Fruit fly (Drosophila melanogaster) whole organism, embryonic: ENCODE measurements around the gene Cad74A.

Experiments
- Antp ChIP-seq: fragments of 200-800 bp; sonication (Bioruptor generic); optimal IDR thresholded peaks from 3 replicates; lab custom pipeline; 2016; ENCODE audit warnings: missing biosample characterization, missing genetic modification characterization
- BEAF-32 ChIP-seq: fragments of 200-800 bp; sonication (Bioruptor generic); optimal IDR thresholded peaks from 3 replicates; lab custom pipeline; 2017; ENCODE audit warnings: missing biosample characterization, missing genetic modification characterization, mild to moderate bottlenecking, moderate library complexity, missing genetic modification reagents
- CG10431 ChIP-seq: fragments of 200-800 bp; sonication (Bioruptor generic); optimal IDR thresholded peaks from 3 replicates; lab custom pipeline; 2018; ENCODE audit warnings: missing biosample characterization, mild to moderate bottlenecking, missing genetic modification characterization
- CG12219 ChIP-seq: fragments of 200-800 bp; sonication (Bioruptor generic); optimal IDR thresholded peaks from 3 replicates; lab custom pipeline; 2018; ENCODE audit warnings: missing biosample characterization, mild to moderate bottlenecking, missing genetic modification characterization
- CG1233 ChIP-seq: fragments of 200-800 bp; sonication (Bioruptor generic); optimal IDR thresholded peaks from 4 replicates; lab custom pipeline; 2018; ENCODE audit warnings: missing biosample characterization, mild to moderate bottlenecking, missing genetic modification characterization
- CG13123 ChIP-seq: fragments of 200-800 bp; sonication (Bioruptor generic); optimal IDR thresholded peaks from 2 replicates; lab custom pipeline; 2016; ENCODE audit warnings: missing biosample characterization, missing genetic modification characterization
- CG13894 ChIP-seq: fragments of 200-800 bp; sonication (Bioruptor generic); optimal IDR thresholded peaks from 3 replicates; lab custom pipeline; 2018; ENCODE audit warnings: missing biosample characterization, mild to moderate bottlenecking, missing genetic modification characterization, moderate library complexity
- CG15269 ChIP-seq: fragments of 200-800 bp; sonication (Bioruptor generic); optimal IDR thresholded peaks from 2 replicates; lab custom pipeline; 2018; ENCODE audit warnings: missing biosample characterization, mild to moderate bottlenecking, missing genetic modification characterization, moderate library complexity
- CG16779 ChIP-seq: fragments of 200-800 bp; sonication (Bioruptor generic); IDR thresholded peaks from 2 replicates; pipeline ENCODE4 v1.3.6; 2022; ENCODE audit warnings: missing biosample characterization, missing genetic modification characterization
- CG16813 ChIP-seq: fragments of 200-800 bp; sonication (Bioruptor generic); IDR thresholded peaks from 3 replicates; pipeline ENCODE4 v1.3.6; 2022; ENCODE audit warnings: missing biosample characterization, missing genetic modification characterization; ENCODE audit not compliant: partially characterized antibody
- CG16815 ChIP-seq: fragments of 200-800 bp; sonication (Bioruptor generic); optimal IDR thresholded peaks from 3 replicates; lab custom pipeline; 2017; ENCODE audit warnings: missing biosample characterization, mild to moderate bottlenecking, missing genetic modification characterization
- CG17568 ChIP-seq: fragments of 200-800 bp; sonication (Bioruptor generic); optimal IDR thresholded peaks from 2 replicates; lab custom pipeline; 2018; ENCODE audit warnings: missing biosample characterization, mild to moderate bottlenecking, missing genetic modification characterization, moderate library complexity
- CG18764 ChIP-seq: fragments of 200-800 bp; sonication (Bioruptor generic); optimal IDR thresholded peaks from 3 replicates; lab custom pipeline; 2016; ENCODE audit warnings: missing biosample characterization, missing genetic modification characterization
- CG2116 ChIP-seq: fragments of 200-800 bp; sonication (Bioruptor generic); optimal IDR thresholded peaks from 3 replicates; lab custom pipeline; 2018; ENCODE audit warnings: missing biosample characterization, mild to moderate bottlenecking, missing genetic modification characterization
- CG2202 ChIP-seq: fragments of 200-800 bp; sonication (Bioruptor generic); optimal IDR thresholded peaks from 2 replicates; lab custom pipeline; 2018; ENCODE audit warnings: missing biosample characterization, mild to moderate bottlenecking, missing genetic modification characterization
- CG32532 ChIP-seq: fragments of 200-800 bp; sonication (Bioruptor generic); IDR thresholded peaks from 2 replicates; pipeline ENCODE4 v1.3.6; 2022; ENCODE audit warnings: missing biosample characterization, missing genetic modification characterization
- CG42726 ChIP-seq: fragments of 200-800 bp; sonication (Bioruptor generic); IDR thresholded peaks from 2 replicates; pipeline ENCODE4 v1.3.6; 2022; ENCODE audit warnings: missing biosample characterization, missing genetic modification characterization; ENCODE audit not compliant: partially characterized antibody
- CG6254 ChIP-seq: fragments of 200-800 bp; sonication (Bioruptor generic); optimal IDR thresholded peaks from 3 replicates; lab custom pipeline; 2017; ENCODE audit warnings: mild to moderate bottlenecking, missing biosample characterization, missing genetic modification reagents, missing genetic modification characterization
- CG6654 ChIP-seq: fragments of 200-800 bp; sonication (Bioruptor generic); optimal IDR thresholded peaks from 2 replicates; lab custom pipeline; 2017; ENCODE audit warnings: missing biosample characterization, mild to moderate bottlenecking, missing genetic modification characterization
- CG6813 ChIP-seq: fragments of 200-800 bp; sonication (Bioruptor generic); optimal IDR thresholded peaks from 2 replicates; lab custom pipeline; 2017; ENCODE audit warnings: missing biosample characterization, missing genetic modification characterization, mild to moderate bottlenecking, moderate library complexity, missing genetic modification reagents
- CG7963 ChIP-seq: fragments of 200-800 bp; sonication (Bioruptor generic); IDR thresholded peaks from 3 replicates; pipeline ENCODE4 v1.3.6; 2022; ENCODE audit warnings: missing biosample characterization, missing genetic modification characterization; ENCODE audit not compliant: partially characterized antibody
- CG8281 ChIP-seq: fragments of 200-800 bp; sonication (Bioruptor generic); optimal IDR thresholded peaks from 2 replicates; lab custom pipeline; 2018; ENCODE audit warnings: missing biosample characterization, mild to moderate bottlenecking, missing genetic modification characterization, moderate library complexity
- CoRest ChIP-seq: fragments of 200-800 bp; sonication (Bioruptor generic); optimal IDR thresholded peaks from 3 replicates; lab custom pipeline; 2018; ENCODE audit warnings: missing biosample characterization, mild to moderate bottlenecking, missing genetic modification characterization, moderate library complexity
- Fer3 ChIP-seq: fragments of 200-800 bp; sonication (Bioruptor generic); optimal IDR thresholded peaks from 2 replicates; lab custom pipeline; 2018; ENCODE audit warnings: missing biosample characterization, mild to moderate bottlenecking, missing genetic modification characterization, moderate library complexity
- HHEX ChIP-seq: fragments of 200-800 bp; sonication (Bioruptor generic); optimal IDR thresholded peaks from 3 replicates; lab custom pipeline; 2017; ENCODE audit warnings: missing biosample characterization, mild to moderate bottlenecking, missing genetic modification characterization, missing genetic modification reagents
- MESR4 ChIP-seq: fragments of 200-800 bp; sonication (Bioruptor generic); optimal IDR thresholded peaks from 2 replicates; lab custom pipeline; 2018; ENCODE audit warnings: missing biosample characterization, mild to moderate bottlenecking, missing genetic modification characterization, moderate library complexity
- NC2α ChIP-seq: fragments of 200-800 bp; sonication (Bioruptor generic); optimal IDR thresholded peaks from 2 replicates; lab custom pipeline; 2016; ENCODE audit warnings: missing biosample characterization, missing genetic modification characterization
- Rfx ChIP-seq: fragments of 200-800 bp; sonication (Bioruptor generic); IDR thresholded peaks from 2 replicates; pipeline ENCODE4 v1.3.6; 2022; ENCODE audit warnings: missing biosample characterization, missing genetic modification characterization
- TFAM ChIP-seq: fragments of 200-800 bp; sonication (Bioruptor generic); optimal IDR thresholded peaks from 2 replicates; lab custom pipeline; 2017; ENCODE audit warnings: missing biosample characterization, missing genetic modification characterization, inconsistent platforms
- Usf ChIP-seq: fragments of 200-800 bp; sonication (Bioruptor generic); optimal IDR thresholded peaks from 2 replicates; lab custom pipeline; 2017; ENCODE audit warnings: missing genotype, missing biosample characterization, missing genetic modification characterization
- cas ChIP-seq: fragments of 200-800 bp; sonication (Bioruptor generic); IDR thresholded peaks from 2 replicates; pipeline ENCODE4 v1.3.6; 2022; ENCODE audit warnings: missing biosample characterization, missing genetic modification characterization
- chm ChIP-seq: fragments of 200-800 bp; sonication (Bioruptor generic); IDR thresholded peaks from 2 replicates; pipeline ENCODE4 v1.3.6; 2022; ENCODE audit warnings: missing biosample characterization, missing genetic modification characterization
- dysf ChIP-seq: fragments of 200-800 bp; sonication (Bioruptor generic); IDR thresholded peaks from 3 replicates; pipeline ENCODE4 v1.3.6; 2022; ENCODE audit warnings: missing biosample characterization, missing genetic modification characterization
- en ChIP-seq: fragments of 200-800 bp; sonication (Bioruptor generic); optimal IDR thresholded peaks from 2 replicates; lab custom pipeline; 2016; ENCODE audit warnings: missing biosample characterization, missing genetic modification characterization
- eve ChIP-seq, 2 experiments: fragments of >200 bp; optimal IDR thresholded peaks; 2 replicates each; lab custom pipeline; 2017; ENCODE audit warnings: missing biosample characterization in 2 of 2, missing genetic modification characterization in 2 of 2
- ewg ChIP-seq: fragments of 200-800 bp; sonication (Bioruptor generic); optimal IDR thresholded peaks from 3 replicates; lab custom pipeline; 2017; ENCODE audit warnings: mild to moderate bottlenecking, missing biosample characterization, missing genetic modification reagents, missing genetic modification characterization
- grau ChIP-seq: fragments of 200-800 bp; optimal IDR thresholded peaks from 3 replicates; lab custom pipeline; 2019; ENCODE audit warnings: missing biosample characterization, mild to moderate bottlenecking, missing genetic modification characterization, moderate library complexity
- gro ChIP-seq: fragments of 200-800 bp; sonication (Bioruptor generic); optimal IDR thresholded peaks from 2 replicates; lab custom pipeline; 2016; ENCODE audit warnings: missing biosample characterization, missing genetic modification characterization
- gsb-n ChIP-seq: fragments of 200-800 bp; sonication (Bioruptor generic); optimal IDR thresholded peaks from 3 replicates; lab custom pipeline; 2018; ENCODE audit warnings: missing biosample characterization, mild to moderate bottlenecking, missing genetic modification characterization
- h ChIP-seq: fragments of >200 bp; optimal IDR thresholded peaks from 2 replicates; lab custom pipeline; 2017
- jumu ChIP-seq: fragments of 200-800 bp; sonication (Bioruptor generic); optimal IDR thresholded peaks from 3 replicates; lab custom pipeline; 2016; ENCODE audit warnings: missing biosample characterization, missing genetic modification characterization
- knrl ChIP-seq: fragments of 200-800 bp; sonication (Bioruptor generic); IDR thresholded peaks from 3 replicates; pipeline ENCODE4 v1.3.6; 2022; ENCODE audit warnings: missing biosample characterization, missing genetic modification characterization; ENCODE audit not compliant: partially characterized antibody
- lab ChIP-seq: fragments of 200-800 bp; sonication (Bioruptor generic); optimal IDR thresholded peaks from 3 replicates; lab custom pipeline; 2017; ENCODE audit warnings: missing biosample characterization, missing genetic modification characterization, mild to moderate bottlenecking, moderate library complexity, missing genetic modification reagents
- org-1 ChIP-seq: fragments of 200-800 bp; sonication (Bioruptor generic); optimal IDR thresholded peaks from 2 replicates; lab custom pipeline; 2017; ENCODE audit warnings: missing biosample characterization, missing genetic modification characterization
- pfk ChIP-seq: fragments of 200-800 bp; sonication (Bioruptor generic); optimal IDR thresholded peaks from 2 replicates; lab custom pipeline; 2018; ENCODE audit warnings: missing biosample characterization, mild to moderate bottlenecking, missing genetic modification characterization, moderate library complexity
- sim ChIP-seq: fragments of 200-800 bp; sonication (Bioruptor generic); IDR thresholded peaks from 2 replicates; pipeline ENCODE4 v1.3.6; 2022; ENCODE audit warnings: missing biosample characterization, missing genetic modification characterization
- sna ChIP-seq: fragments of 200-800 bp; sonication (Bioruptor generic); IDR thresholded peaks from 2 replicates; pipeline ENCODE4 v1.3.6; 2022; ENCODE audit warnings: missing biosample characterization, missing genetic modification characterization; ENCODE audit not compliant: partially characterized antibody
- vvl ChIP-seq: fragments of 200-800 bp; sonication (Bioruptor generic); IDR thresholded peaks from 2 replicates; pipeline ENCODE4 v1.3.6; 2022; ENCODE audit warnings: missing biosample characterization, missing genetic modification characterization
- yki ChIP-seq: fragments of >200 bp; optimal IDR thresholded peaks from 3 replicates; lab custom pipeline; 2018
- z ChIP-seq: fragments of 200-800 bp; sonication (Bioruptor generic); IDR thresholded peaks from 3 replicates; pipeline ENCODE4 v1.3.6; 2022; ENCODE audit warnings: missing biosample characterization, missing genetic modification characterization
- zen2 ChIP-seq: fragments of 200-800 bp; sonication (Bioruptor generic); IDR thresholded peaks from 3 replicates; pipeline ENCODE4 v1.3.6; 2022; ENCODE audit warnings: missing biosample characterization, missing genetic modification characterization; ENCODE audit not compliant: partially characterized antibody

Cad74A gene

dm6 chr3L:17421319-17421718 lies 42.0 kb upstream of the Cad74A start, which contains the start of gene blot (continued):
- no peak for TF ChIP-seq knrl
- TF ChIP-seq CG6254 (GFP tag; lab: Kevin White, UChicago), result no peak
- no peak for TF ChIP-seq TFAM (GFP tag; lab: Kevin White, UChicago)
- no peak for TF ChIP-seq BEAF-32
- TF ChIP-seq CG2202 (tag; lab: Kevin White, UChicago), result no peak
- TF ChIP-seq Fer3, result no peak
- TF ChIP-seq en, result no peak
- peak; percentile 38; the same call in 1 of the 2 replicates for TF ChIP-seq CG42726
- no peak for TF ChIP-seq CG13123 (GFP tag; lab: Kevin White, UChicago)
- TF ChIP-seq CG18764, result no peak
- TF ChIP-seq cas, result no peak
- TF ChIP-seq CoRest (tag; lab: Kevin White, UChicago), result no peak
- TF ChIP-seq CG10431, result no peak
- no peak for TF ChIP-seq CG16815 (GFP tag; lab: Kevin White, UChicago)
- 0 out of 3 replicates have a peak, but pooled peaks have one; percentile 34 for TF ChIP-seq z (GFP tag; lab: Robert Waterston, UW)
- no peak for TF ChIP-seq CG13894 (tag; lab: Kevin White, UChicago)
- no peak for TF ChIP-seq gsb-n (tag; lab: Kevin White, UChicago)
- no peak for TF ChIP-seq pfk (GFP tag; lab: Kevin White, UChicago)
- TF ChIP-seq NC2α, result no peak
- peak; percentile 39; the same call in 1 of the 2 replicates for TF ChIP-seq CG32532 (GFP tag; lab: Robert Waterston, UW)
- TF ChIP-seq CG2116, result no peak
- peak; percentile 63; the same call in 1 of the 2 replicates for TF ChIP-seq sna (GFP tag; lab: Robert Waterston, UW)
- TF ChIP-seq dysf (GFP tag; lab: Robert Waterston, UW), result no peak
- no peak for TF ChIP-seq ewg (GFP tag; lab: Kevin White, UChicago)
- TF ChIP-seq vvl, result peak; percentile 68
- no peak for TF ChIP-seq org-1 (GFP tag; lab: Kevin White, UChicago)
- peak; percentile 47 for TF ChIP-seq yki (lab: Kevin White, UChicago)
- no peak for TF ChIP-seq CG1233
- TF ChIP-seq jumu (GFP tag; lab: Kevin White, UChicago), result no peak
- no peak for TF ChIP-seq CG16813 (GFP tag; lab: Robert Waterston, UW)
- no peak for TF ChIP-seq CG15269
- TF ChIP-seq CG6654 (GFP tag; lab: Kevin White, UChicago), result no peak
- TF ChIP-seq HHEX (GFP tag; lab: Kevin White, UChicago), result no peak
- no peak for TF ChIP-seq lab (GFP tag; lab: Kevin White, UChicago)
- TF ChIP-seq eve (GFP tag; optimal IDR thresholded peaks at IDR 0.05; lab: Kevin White, UChicago), result no peak
- no peak for TF ChIP-seq Antp (GFP tag; lab: Kevin White, UChicago)
- TF ChIP-seq Usf (GFP tag; lab: Kevin White, UChicago), result no peak
- peak; percentile 1 for TF ChIP-seq gro
- TF ChIP-seq CG16779 (GFP tag; lab: Robert Waterston, UW), result no peak
- no peak for TF ChIP-seq CG6813 (GFP tag; lab: Kevin White, UChicago)
- TF ChIP-seq chm (GFP tag; lab: Robert Waterston, UW), result peak; percentile 83
- TF ChIP-seq MESR4 (GFP tag; lab: Kevin White, UChicago), result no peak
- peak; percentile 34; the same call in 2 of the 3 replicates for TF ChIP-seq zen2 (GFP tag; lab: Robert Waterston, UW)
- no peak for TF ChIP-seq CG8281
- no peak for TF ChIP-seq CG12219 (GFP tag; lab: Kevin White, UChicago)
- TF ChIP-seq Rfx (GFP tag; lab: Robert Waterston, UW), result peak; percentile 9; the same call in 1 of the 2 replicates
- TF ChIP-seq h (lab: Kevin White, UChicago), result no peak
- TF ChIP-seq sim (GFP tag; lab: Robert Waterston, UW), result 0 out of 2 replicates have a peak, but pooled peaks have one; percentile 20
- TF ChIP-seq CG17568 (GFP tag; lab: Kevin White, UChicago), result peak; percentile 19
- no peak for TF ChIP-seq CG7963 (GFP tag; lab: Robert Waterston, UW)
- no peak for TF ChIP-seq grau (tag; lab: Kevin White, UChicago)
